Worm (Caenorhabditis elegans) whole organism, L4 larva: Measurements from ENCODE around the gene B0280.9.

Source experiments
- D1046.2 ChIP-seq: fragments of 200-800 bp; sonication (Bioruptor generic); IDR thresholded peaks from 2 replicates; pipeline ENCODE4 v1.3.6; 2022; ENCODE audit warnings: missing genetic modification characterization, missing compliant biosample characterization
- F37D6.2 ChIP-seq: sonication (generic microtip); optimal IDR thresholded peaks from 2 replicates; lab custom pipeline; 2016; ENCODE audit warnings: mild to moderate bottlenecking, missing genetic modification characterization, missing compliant biosample characterization
- R02D3.7 ChIP-seq: fragments of 150-350 bp; sonication (generic microtip); optimal IDR thresholded peaks from 3 replicates; lab custom pipeline; 2014; ENCODE audit warnings: missing biosample characterization, missing genetic modification characterization
- T26A8.4 ChIP-seq: fragments of 200-800 bp; sonication (Bioruptor generic); IDR thresholded peaks from 2 replicates; pipeline ENCODE4 v1.3.6; 2022; ENCODE audit warnings: missing genetic modification characterization, missing compliant biosample characterization
- Y105C5A.15 ChIP-seq: fragments of 200-800 bp; sonication (Bioruptor generic); IDR thresholded peaks from 2 replicates; pipeline ENCODE4 v1.3.6; 2022; ENCODE audit warnings: missing genetic modification characterization, missing compliant biosample characterization
- Y75B8A.6 ChIP-seq: fragments of 200-800 bp; sonication (Bioruptor generic); IDR thresholded peaks from 2 replicates; pipeline ENCODE4 v1.3.6; 2022; ENCODE audit warnings: missing genetic modification reagents, missing genetic modification characterization, missing compliant biosample characterization
- aly-2 ChIP-seq: sonication (generic microtip); optimal IDR thresholded peaks from 2 replicates; lab custom pipeline; 2018; ENCODE audit warnings: missing biosample characterization, missing genetic modification characterization
- ama-1 ChIP-seq: fragments of 150-350 bp; optimal IDR thresholded peaks from 2 replicates; lab custom pipeline; 2014; ENCODE audit warnings: inconsistent platforms, mixed read lengths
- attf-4 ChIP-seq: sonication (generic microtip); optimal IDR thresholded peaks from 3 replicates; lab custom pipeline; 2017; ENCODE audit warnings: missing biosample characterization, missing genetic modification characterization
- ceh-20 ChIP-seq: fragments of 200-800 bp; sonication (Bioruptor generic); IDR thresholded peaks from 2 replicates; pipeline ENCODE4 v1.3.6; 2022; ENCODE audit warnings: missing genetic modification reagents, missing genetic modification characterization, missing compliant biosample characterization
- ceh-28 ChIP-seq: fragments of 150-350 bp; optimal IDR thresholded peaks from 2 replicates; lab custom pipeline; 2014; ENCODE audit warnings: missing biosample characterization, missing genetic modification reagents, missing genetic modification characterization
- ceh-44 ChIP-seq: fragments of 200-800 bp; sonication (Bioruptor generic); IDR thresholded peaks from 2 replicates; pipeline ENCODE4 v1.3.6; 2022; ENCODE audit warnings: missing genetic modification reagents, missing genetic modification characterization, missing compliant biosample characterization
- ceh-62 ChIP-seq: sonication (generic microtip); optimal IDR thresholded peaks from 2 replicates; lab custom pipeline; 2017; ENCODE audit warnings: missing biosample characterization, missing genetic modification characterization
- cey-2 ChIP-seq: sonication (generic microtip); optimal IDR thresholded peaks from 3 replicates; lab custom pipeline; 2017; ENCODE audit warnings: missing genetic modification characterization, mild to moderate bottlenecking, missing compliant biosample characterization, antibody characterized with exemption, borderline replicate concordance; ENCODE audit not compliant: insufficient read depth
- daf-12 ChIP-seq: fragments of 150-350 bp; optimal IDR thresholded peaks from 2 replicates; lab custom pipeline; 2014; ENCODE audit warnings: missing biosample characterization, missing genetic modification reagents, missing genetic modification characterization
- daf-16 ChIP-seq, 3 experiments: sonication (generic microtip); optimal IDR thresholded peaks; 2 replicates each; lab custom pipeline; 2016 to 2017; ENCODE audit warnings: missing genetic modification characterization in 3 of 3, missing genetic modification reagents in 3 of 3, mild to moderate bottlenecking in 2 of 3, missing compliant biosample characterization in 2 of 3, missing biosample characterization in 1 of 3, moderate library complexity in 1 of 3
- daf-8 ChIP-seq: fragments of 200-800 bp; sonication (Bioruptor generic); IDR thresholded peaks from 2 replicates; pipeline ENCODE4 v1.3.6; 2022; ENCODE audit warnings: missing genetic modification characterization, missing compliant biosample characterization
- dmd-8 ChIP-seq: fragments of 200-800 bp; sonication (Bioruptor generic); IDR thresholded peaks from 2 replicates; pipeline ENCODE4 v1.3.6; 2022; ENCODE audit warnings: missing genetic modification characterization, missing compliant biosample characterization
- dpl-1 ChIP-seq: fragments of 150-350 bp; optimal IDR thresholded peaks from 2 replicates; lab custom pipeline; 2014; ENCODE audit warnings: missing biosample characterization, missing genetic modification reagents, missing genetic modification characterization
- egl-27 ChIP-seq: sonication (generic microtip); optimal IDR thresholded peaks from 3 replicates; lab custom pipeline; 2017; ENCODE audit warnings: missing biosample characterization, missing genetic modification reagents, missing genetic modification characterization
- fkh-10 ChIP-seq: fragments of 150-350 bp; optimal IDR thresholded peaks from 2 replicates; lab custom pipeline; 2014; ENCODE audit warnings: missing biosample characterization, missing genetic modification reagents, missing genetic modification characterization
- fos-1 ChIP-seq: fragments of 150-350 bp; optimal IDR thresholded peaks from 2 replicates; lab custom pipeline; 2014; ENCODE audit warnings: missing biosample characterization, missing genetic modification characterization
- hlh-11 ChIP-seq: fragments of 200-800 bp; sonication (Bioruptor generic); optimal IDR thresholded peaks from 2 replicates; lab custom pipeline; 2018; ENCODE audit warnings: mild to moderate bottlenecking, missing genetic modification characterization, missing compliant biosample characterization
- jun-1 ChIP-seq: fragments of 150-350 bp; optimal IDR thresholded peaks from 2 replicates; lab custom pipeline; 2014; ENCODE audit warnings: missing biosample characterization, missing genetic modification reagents, missing genetic modification characterization
- lim-7 ChIP-seq: fragments of 200-800 bp; sonication (Bioruptor generic); IDR thresholded peaks from 2 replicates; pipeline ENCODE4 v1.3.6; 2022; ENCODE audit warnings: missing genetic modification characterization, missing compliant biosample characterization
- lin-29 ChIP-seq: fragments of 200-800 bp; sonication (Bioruptor generic); IDR thresholded peaks from 2 replicates; pipeline ENCODE4 v1.3.6; 2022; ENCODE audit warnings: missing genetic modification reagents, missing genetic modification characterization, missing compliant biosample characterization
- lin-39 ChIP-seq: fragments of 150-350 bp; optimal IDR thresholded peaks from 2 replicates; lab custom pipeline; 2014; ENCODE audit warnings: missing biosample characterization, missing genetic modification reagents, missing genetic modification characterization
- lir-3 ChIP-seq: sonication (generic microtip); optimal IDR thresholded peaks from 2 replicates; lab custom pipeline; 2016; ENCODE audit warnings: mild to moderate bottlenecking, missing genetic modification characterization, missing compliant biosample characterization
- madf-5 ChIP-seq, 2 experiments: fragments of 200-800 bp; sonication (Bioruptor generic); IDR thresholded peaks; 2 replicates each; pipeline ENCODE4 v1.3.6; 2022; ENCODE audit warnings: missing compliant biosample characterization in 2 of 2, missing genetic modification characterization in 2 of 2
- madf-9 ChIP-seq: fragments of 200-800 bp; sonication (Bioruptor generic); conservative IDR thresholded peaks from 2 replicates; pipeline ENCODE4 v1.3.6; 2022; ENCODE audit warnings: missing genetic modification reagents, missing genetic modification characterization, missing compliant biosample characterization
- mdt-29 ChIP-seq: fragments of 200-800 bp; sonication (Bioruptor generic); IDR thresholded peaks from 2 replicates; pipeline ENCODE4 v1.3.6; 2022; ENCODE audit warnings: missing genetic modification reagents, missing genetic modification characterization, missing compliant biosample characterization
- mep-1 ChIP-seq: fragments of 150-350 bp; sonication (generic microtip); optimal IDR thresholded peaks from 3 replicates; lab custom pipeline; 2014; ENCODE audit warnings: missing biosample characterization, missing genetic modification characterization
- mes-2 ChIP-seq: sonication (generic microtip); optimal IDR thresholded peaks from 2 replicates; lab custom pipeline; 2016; ENCODE audit warnings: missing genotype, mild to moderate bottlenecking, missing genetic modification characterization, missing compliant biosample characterization; ENCODE audit not compliant: poor library complexity, severe bottlenecking
- nhr-10 ChIP-seq: fragments of 150-350 bp; optimal IDR thresholded peaks from 2 replicates; lab custom pipeline; 2014; ENCODE audit warnings: missing biosample characterization, missing genetic modification characterization
- nhr-11 ChIP-seq: fragments of 150-350 bp; optimal IDR thresholded peaks from 2 replicates; lab custom pipeline; 2014; ENCODE audit warnings: missing biosample characterization, missing genetic modification characterization
- nhr-111 ChIP-seq: fragments of 200-800 bp; sonication (Bioruptor generic); optimal IDR thresholded peaks from 2 replicates; lab custom pipeline; 2018; ENCODE audit warnings: mild to moderate bottlenecking, missing genetic modification characterization, missing compliant biosample characterization
- nhr-237 ChIP-seq: sonication (generic microtip); optimal IDR thresholded peaks from 2 replicates; lab custom pipeline; 2017; ENCODE audit warnings: missing biosample characterization, missing genetic modification characterization
- nhr-41 ChIP-seq: fragments of 200-800 bp; sonication (Bioruptor generic); IDR thresholded peaks from 2 replicates; pipeline ENCODE4 v1.3.6; 2022; ENCODE audit warnings: missing genetic modification reagents, missing genetic modification characterization, missing compliant biosample characterization
- nhr-48 ChIP-seq: sonication (generic microtip); optimal IDR thresholded peaks from 2 replicates; lab custom pipeline; 2016; ENCODE audit warnings: mild to moderate bottlenecking, missing genetic modification characterization, missing compliant biosample characterization
- nhr-77 ChIP-seq: fragments of 150-350 bp; optimal IDR thresholded peaks from 2 replicates; lab custom pipeline; 2014; ENCODE audit warnings: missing biosample characterization, missing genetic modification characterization
- php-3 ChIP-seq: fragments of 200-800 bp; sonication (Bioruptor generic); IDR thresholded peaks from 2 replicates; pipeline ENCODE4 v1.3.6; 2022; ENCODE audit warnings: missing genetic modification reagents, missing genetic modification characterization, missing compliant biosample characterization
- rbr-2 ChIP-seq: sonication (generic microtip); optimal IDR thresholded peaks from 2 replicates; lab custom pipeline; 2016; ENCODE audit warnings: missing genotype, missing genetic modification characterization, missing compliant biosample characterization
- saeg-2 ChIP-seq: fragments of 200-800 bp; sonication (Bioruptor generic); IDR thresholded peaks from 2 replicates; pipeline ENCODE4 v1.3.6; 2022; ENCODE audit warnings: missing genetic modification reagents, missing genetic modification characterization, missing compliant biosample characterization
- set-16 ChIP-seq: fragments of 200-800 bp; sonication (Bioruptor generic); IDR thresholded peaks from 2 replicates; pipeline ENCODE4 v1.3.6; 2022; ENCODE audit warnings: missing genetic modification reagents, missing genetic modification characterization, missing compliant biosample characterization
- snpc-4 ChIP-seq: fragments of 150-350 bp; optimal IDR thresholded peaks from 2 replicates; lab custom pipeline; 2014; ENCODE audit warnings: missing biosample characterization, missing genetic modification characterization
- spr-1 ChIP-seq: sonication (generic microtip); optimal IDR thresholded peaks from 2 replicates; lab custom pipeline; 2016; ENCODE audit warnings: mild to moderate bottlenecking, missing genetic modification characterization, missing compliant biosample characterization
- unc-39 ChIP-seq: sonication (generic microtip); optimal IDR thresholded peaks from 2 replicates; lab custom pipeline; 2017; ENCODE audit warnings: missing biosample characterization, missing genetic modification characterization
- zag-1 ChIP-seq: fragments of 150-350 bp; optimal IDR thresholded peaks from 2 replicates; lab custom pipeline; 2014; ENCODE audit warnings: missing biosample characterization, missing genetic modification characterization
- zip-2 ChIP-seq: fragments of 150-350 bp; optimal IDR thresholded peaks from 2 replicates; lab custom pipeline; 2014; ENCODE audit warnings: missing biosample characterization, missing genetic modification characterization
- ztf-7 ChIP-seq: fragments of 150-350 bp; optimal IDR thresholded peaks from 2 replicates; lab custom pipeline; 2014; ENCODE audit warnings: missing biosample characterization, missing genetic modification characterization

The B0280.9 gene

ce11 chrIII:7166664-7167567 lies 44.2 kb upstream of the B0280.9 start (continued):
- TF ChIP-seq ztf-7 (tag; lab: Kevin White, UChicago) (peak; percentile 5), Y105C5A.15 (GFP tag; lab: Robert Waterston, UW) (no peak), daf-12 (no peak), ceh-28 (tag; lab: Kevin White, UChicago) (no peak), mep-1 (peak; percentile 76), ceh-20 (GFP tag; lab: Robert Waterston, UW) (no peak), hlh-11 (peak; percentile 58), php-3 (GFP tag; lab: Robert Waterston, UW) (peak; percentile 89), daf-8 (no peak), nhr-237 (tag; lab: Kevin White, UChicago) (no peak), lim-7 (GFP tag; lab: Robert Waterston, UW) (no peak), mes-2 (tag; lab: Kevin White, UChicago) (peak; percentile 51), snpc-4 (no peak), D1046.2 (GFP tag; lab: Robert Waterston, UW) (no peak), Y75B8A.6 (GFP tag; lab: Robert Waterston, UW) (no peak), fkh-10 (GFP tag; lab: Kevin White, UChicago) (peak; percentile 21), ama-1 (lab: Kevin White, UChicago) (peak; percentile 2), R02D3.7 (tag; lab: Kevin White, UChicago) (no peak), nhr-111 (no peak), lin-29 (GFP tag; lab: Robert Waterston, UW) (no peak), nhr-48 (tag; lab: Kevin White, UChicago) (no peak), jun-1 (peak; percentile 2), rbr-2 (tag; lab: Kevin White, UChicago) (peak; percentile 64), nhr-11 (no peak), lin-39 (no peak), dmd-8 (no peak), saeg-2 (GFP tag; lab: Robert Waterston, UW) (no peak), unc-39 (no peak)
- TF ChIP-seq, all 104 proteins: peak for 27

- no peak for TF ChIP-seq daf-12
- peak; percentile 69 for TF ChIP-seq dpl-1 (GFP tag; lab: Kevin White, UChicago)
- TF ChIP-seq attf-4 (tag; lab: Kevin White, UChicago) = no peak
- no peak for TF ChIP-seq zip-2 (tag; lab: Kevin White, UChicago)
- TF ChIP-seq fkh-10 (GFP tag; lab: Kevin White, UChicago) = no peak
- no peak for TF ChIP-seq zag-1
- peak; percentile 52 for TF ChIP-seq php-3 (GFP tag; lab: Robert Waterston, UW)
- TF ChIP-seq rbr-2 (tag; lab: Kevin White, UChicago) = peak; percentile 19
- no peak for TF ChIP-seq egl-27 (tag; lab: Kevin White, UChicago)
- no peak for TF ChIP-seq madf-9 (GFP tag; lab: Robert Waterston, UW)
- peak; percentile 58; the same call in 1 of the 2 replicates for TF ChIP-seq saeg-2 (GFP tag; lab: Robert Waterston, UW)
- no peak for TF ChIP-seq ceh-62 (tag; lab: Kevin White, UChicago)
- TF ChIP-seq madf-5 (GFP tag; IDR thresholded peaks at IDR 0.05; lab: Robert Waterston, UW) = no peak
- TF ChIP-seq F37D6.2 = no peak
- TF ChIP-seq cey-2 (tag; lab: Kevin White, UChicago) = no peak
- TF ChIP-seq snpc-4 = no peak
- TF ChIP-seq daf-16 (GFP tag; optimal IDR thresholded peaks at IDR 0.05; lab: Kevin White, UChicago) = peak in 1 of 2 experiments; percentile 28
- peak; percentile 92 for TF ChIP-seq daf-16 (tag; optimal IDR thresholded peaks at IDR 0.05; lab: Kevin White, UChicago)
- TF ChIP-seq ceh-44 (GFP tag; lab: Robert Waterston, UW) = no peak
- TF ChIP-seq nhr-77 = peak; percentile 2
- no peak for TF ChIP-seq lir-3 (tag; lab: Kevin White, UChicago)
- no peak for TF ChIP-seq Y105C5A.15 (GFP tag; lab: Robert Waterston, UW)
- TF ChIP-seq mdt-29 (GFP tag; lab: Robert Waterston, UW) = no peak
- no peak for TF ChIP-seq aly-2 (tag; lab: Kevin White, UChicago)
- no peak for TF ChIP-seq set-16
- TF ChIP-seq nhr-10 (tag; lab: Kevin White, UChicago) = no peak
- TF ChIP-seq fos-1 = no peak
- no peak for TF ChIP-seq nhr-41 (GFP tag; lab: Robert Waterston, UW)
- TF ChIP-seq T26A8.4 (GFP tag; lab: Robert Waterston, UW) = no peak
- TF ChIP-seq ama-1 (lab: Kevin White, UChicago) = no peak
- TF ChIP-seq ceh-20 (GFP tag; lab: Robert Waterston, UW) = no peak
- no peak for TF ChIP-seq spr-1 (tag; lab: Kevin White, UChicago)
Measured at ce11 chrIII:7165816-7166229, 43.1 kb upstream of the B0280.9 start.
